Fruit fly (Drosophila melanogaster) whole organism, embryonic: ENCODE results near the gene Cpr30F.

Experiments used
- Awh ChIP-seq: fragments of 200-800 bp; sonication (Bioruptor generic); IDR thresholded peaks from 2 replicates; pipeline ENCODE4, ENCODE4 v1.3.6; 2022; ENCODE audit warnings: missing biosample characterization, missing genetic modification characterization
- BEAF-32 ChIP-seq: fragments of 200-800 bp; sonication (Bioruptor generic); optimal IDR thresholded peaks from 3 replicates; lab custom pipeline; 2017; ENCODE audit warnings: missing biosample characterization, missing genetic modification characterization, mild to moderate bottlenecking, moderate library complexity, missing genetic modification reagents
- Bteb2 ChIP-seq: fragments of 200-800 bp; sonication (Bioruptor generic); optimal IDR thresholded peaks from 2 replicates; lab custom pipeline; 2016; ENCODE audit warnings: missing biosample characterization, missing genetic modification characterization
- CG10147 ChIP-seq: fragments of 200-800 bp; sonication (Bioruptor generic); optimal IDR thresholded peaks from 2 replicates; lab custom pipeline; 2019; ENCODE audit warnings: missing biosample characterization, mild to moderate bottlenecking, missing genetic modification characterization, moderate library complexity
- CG10209 ChIP-seq: fragments of 200-800 bp; sonication (Bioruptor generic); optimal IDR thresholded peaks from 3 replicates; lab custom pipeline; 2017; ENCODE audit warnings: missing biosample characterization, mild to moderate bottlenecking, missing genetic modification characterization, missing genetic modification reagents
- CG10543 ChIP-seq: fragments of 200-800 bp; sonication (Bioruptor generic); optimal IDR thresholded peaks from 3 replicates; lab custom pipeline; 2017; ENCODE audit warnings: missing biosample characterization, mild to moderate bottlenecking, missing genetic modification characterization, moderate library complexity
- CG10565 ChIP-seq: fragments of 200-800 bp; sonication (Bioruptor generic); optimal IDR thresholded peaks from 3 replicates; lab custom pipeline; 2016; ENCODE audit warnings: missing biosample characterization, mild to moderate bottlenecking, missing genetic modification characterization
- CG12155 ChIP-seq: fragments of 200-800 bp; sonication (Bioruptor generic); optimal IDR thresholded peaks from 3 replicates; lab custom pipeline; 2016; ENCODE audit warnings: missing biosample characterization, missing genetic modification characterization
- CG12942 ChIP-seq: fragments of 200-800 bp; sonication (Bioruptor generic); optimal IDR thresholded peaks from 3 replicates; lab custom pipeline; 2016; ENCODE audit warnings: missing biosample characterization, missing genetic modification characterization
- CG16779 ChIP-seq: fragments of 200-800 bp; sonication (Bioruptor generic); IDR thresholded peaks from 2 replicates; pipeline ENCODE4 v1.3.6; 2022; ENCODE audit warnings: missing biosample characterization, missing genetic modification characterization
- CG17385 ChIP-seq: fragments of 200-800 bp; sonication (Bioruptor generic); optimal IDR thresholded peaks from 3 replicates; lab custom pipeline; 2018; ENCODE audit warnings: missing biosample characterization, mild to moderate bottlenecking, missing genetic modification characterization
- CG17568 ChIP-seq: fragments of 200-800 bp; sonication (Bioruptor generic); optimal IDR thresholded peaks from 2 replicates; lab custom pipeline; 2018; ENCODE audit warnings: missing biosample characterization, mild to moderate bottlenecking, missing genetic modification characterization, moderate library complexity
- CG18764 ChIP-seq: fragments of 200-800 bp; sonication (Bioruptor generic); optimal IDR thresholded peaks from 3 replicates; lab custom pipeline; 2016; ENCODE audit warnings: missing biosample characterization, missing genetic modification characterization
- CG31441 ChIP-seq: fragments of 200-800 bp; sonication (Bioruptor generic); IDR thresholded peaks from 2 replicates; pipeline ENCODE4 v1.3.6; 2022; ENCODE audit warnings: missing biosample characterization, missing genetic modification characterization
- CG33557 ChIP-seq: fragments of 200-800 bp; sonication (Bioruptor generic); optimal IDR thresholded peaks from 2 replicates; lab custom pipeline; 2019; ENCODE audit warnings: missing biosample characterization, mild to moderate bottlenecking, missing genetic modification characterization, moderate library complexity
- CG5180 ChIP-seq: fragments of 200-800 bp; sonication (Bioruptor generic); optimal IDR thresholded peaks from 3 replicates; lab custom pipeline; 2017; ENCODE audit warnings: missing biosample characterization, missing genetic modification characterization, mild to moderate bottlenecking, moderate library complexity, missing genetic modification reagents
- CG7928 ChIP-seq: fragments of 200-800 bp; sonication (Bioruptor generic); optimal IDR thresholded peaks from 2 replicates; lab custom pipeline; 2017; ENCODE audit warnings: missing biosample characterization, mild to moderate bottlenecking, missing genetic modification characterization
- CkIIα-i1 ChIP-seq: fragments of 200-800 bp; sonication (Bioruptor generic); IDR thresholded peaks from 2 replicates; pipeline ENCODE4 v1.3.6; 2022; ENCODE audit warnings: missing biosample characterization, missing genetic modification characterization
- Dek ChIP-seq: fragments of 200-800 bp; sonication (Bioruptor generic); optimal IDR thresholded peaks from 3 replicates; lab custom pipeline; 2019; ENCODE audit warnings: missing biosample characterization, mild to moderate bottlenecking, missing genetic modification characterization, moderate library complexity
- Dll ChIP-seq: fragments of 200-800 bp; sonication (Bioruptor generic); IDR thresholded peaks from 4 replicates; pipeline ENCODE4 v1.3.6; 2022; ENCODE audit warnings: missing biosample characterization, missing genetic modification characterization; ENCODE audit not compliant: partially characterized antibody
- E2f1 ChIP-seq: fragments of 200-800 bp; sonication (Bioruptor generic); IDR thresholded peaks from 2 replicates; pipeline ENCODE4 v1.3.6; 2022; ENCODE audit warnings: missing biosample characterization, missing genetic modification characterization
- E2f2 ChIP-seq: fragments of 200-800 bp; sonication (Bioruptor generic); IDR thresholded peaks from 2 replicates; pipeline ENCODE4 v1.3.6; 2022; ENCODE audit warnings: missing biosample characterization, missing genetic modification characterization
- Eip74EF ChIP-seq, 2 experiments: fragments of 200-800 bp in 1 of 2; fragments of >200 bp in 1 of 2; sonication (Bioruptor generic) in 1 of 2; optimal IDR thresholded peaks; 2 replicates each; lab custom pipeline; 2017 to 2019; ENCODE audit warnings: missing biosample characterization in 2 of 2, missing genetic modification characterization in 2 of 2, mild to moderate bottlenecking in 1 of 2, moderate library complexity in 1 of 2
- Ets65A ChIP-seq: fragments of 200-800 bp; sonication (Bioruptor generic); peaks from one replicate; lab custom pipeline; 2016; ENCODE audit warnings: missing biosample characterization, missing genetic modification characterization
- Fer2 ChIP-seq: fragments of 200-800 bp; sonication (Bioruptor generic); optimal IDR thresholded peaks from 2 replicates; lab custom pipeline; 2018; ENCODE audit warnings: missing biosample characterization, mild to moderate bottlenecking, missing genetic modification characterization, moderate library complexity
- HLH3B ChIP-seq: fragments of 200-800 bp; sonication (Bioruptor generic); IDR thresholded peaks from 2 replicates; pipeline ENCODE4 v1.3.6; 2022; ENCODE audit warnings: missing biosample characterization, missing genetic modification characterization
- Lhr ChIP-seq: fragments of 200-800 bp; sonication (Bioruptor generic); optimal IDR thresholded peaks from 3 replicates; lab custom pipeline; 2017; ENCODE audit warnings: mild to moderate bottlenecking, missing biosample characterization, missing genetic modification reagents, missing genetic modification characterization
- Lpt ChIP-seq: fragments of >200 bp; optimal IDR thresholded peaks from 2 replicates; lab custom pipeline; 2018; ENCODE audit warnings: missing biosample characterization, missing genetic modification characterization
- Max ChIP-seq: fragments of 200-800 bp; sonication (Bioruptor generic); optimal IDR thresholded peaks from 2 replicates; lab custom pipeline; 2016; ENCODE audit warnings: missing biosample characterization, mild to moderate bottlenecking, missing genetic modification characterization
- Mrtf ChIP-seq: fragments of 200-800 bp; sonication (Bioruptor generic); IDR thresholded peaks from 3 replicates; pipeline ENCODE4 v1.3.6; 2022; ENCODE audit warnings: missing biosample characterization, missing genetic modification characterization
- NfI ChIP-seq: fragments of 200-800 bp; sonication (Bioruptor generic); optimal IDR thresholded peaks from 3 replicates; lab custom pipeline; 2018; ENCODE audit warnings: missing biosample characterization, mild to moderate bottlenecking, missing genetic modification characterization, moderate library complexity
- Ptx1 ChIP-seq: fragments of 200-800 bp; sonication (Bioruptor generic); IDR thresholded peaks from 2 replicates; pipeline ENCODE4 v1.3.6; 2022; ENCODE audit warnings: missing biosample characterization, missing genetic modification characterization
- Spps ChIP-seq: fragments of 200-800 bp; sonication (Bioruptor generic); optimal IDR thresholded peaks from 2 replicates; lab custom pipeline; 2018; ENCODE audit warnings: missing biosample characterization, mild to moderate bottlenecking, missing genetic modification characterization
- bbx ChIP-seq: fragments of 200-800 bp; sonication (Bioruptor generic); IDR thresholded peaks from 2 replicates; pipeline ENCODE4 v1.3.6; 2022; ENCODE audit warnings: missing biosample characterization, missing genetic modification characterization; ENCODE audit not compliant: partially characterized antibody
- bcd ChIP-seq: fragments of 200-800 bp; sonication (Bioruptor generic); optimal IDR thresholded peaks from 2 replicates; lab custom pipeline; 2017; ENCODE audit warnings: missing biosample characterization, mild to moderate bottlenecking, missing genetic modification characterization
- btn ChIP-seq: fragments of 200-800 bp; sonication (Bioruptor generic); optimal IDR thresholded peaks from 2 replicates; lab custom pipeline; 2016; ENCODE audit warnings: missing biosample characterization, missing genetic modification characterization
- dm ChIP-seq: fragments of 200-800 bp; sonication (Bioruptor generic); optimal IDR thresholded peaks from 3 replicates; lab custom pipeline; 2016; ENCODE audit warnings: missing biosample characterization, missing genetic modification characterization
- ems ChIP-seq: fragments of 200-800 bp; sonication (Bioruptor generic); optimal IDR thresholded peaks from 3 replicates; lab custom pipeline; 2016; ENCODE audit warnings: missing biosample characterization, missing genetic modification characterization
- exex ChIP-seq: fragments of 200-800 bp; sonication (Bioruptor generic); optimal IDR thresholded peaks from 4 replicates; lab custom pipeline; 2018; ENCODE audit warnings: missing biosample characterization, mild to moderate bottlenecking, missing genetic modification characterization, moderate library complexity
- fru ChIP-seq: fragments of >200 bp; optimal IDR thresholded peaks from 2 replicates; lab custom pipeline; 2017
- grn ChIP-seq: fragments of 200-800 bp; sonication (Bioruptor generic); optimal IDR thresholded peaks from 3 replicates; lab custom pipeline; 2017; ENCODE audit warnings: missing biosample characterization, missing genetic modification characterization
- gsb-n ChIP-seq: fragments of 200-800 bp; sonication (Bioruptor generic); optimal IDR thresholded peaks from 3 replicates; lab custom pipeline; 2018; ENCODE audit warnings: missing biosample characterization, mild to moderate bottlenecking, missing genetic modification characterization
- ham ChIP-seq: fragments of 200-800 bp; sonication (Bioruptor generic); IDR thresholded peaks from 2 replicates; pipeline ENCODE4 v1.3.6; 2022; ENCODE audit warnings: missing biosample characterization, missing genetic modification characterization
- kay ChIP-seq: fragments of 200-800 bp; sonication (Bioruptor generic); optimal IDR thresholded peaks from 2 replicates; lab custom pipeline; 2016; ENCODE audit warnings: missing biosample characterization, missing genetic modification characterization
- lola ChIP-seq, 3 experiments: fragments of >200 bp in 2 of 3; fragments of 200-800 bp in 1 of 3; sonication (Bioruptor generic) in 1 of 3; optimal IDR thresholded peaks; 2 replicates each; lab custom pipeline; 2017 to 2019; ENCODE audit warnings: missing biosample characterization in 3 of 3, missing genetic modification characterization in 3 of 3, mild to moderate bottlenecking in 1 of 3, moderate library complexity in 1 of 3
- pros ChIP-seq: fragments of 200-800 bp; sonication (Bioruptor generic); optimal IDR thresholded peaks from 3 replicates; lab custom pipeline; 2019; ENCODE audit warnings: missing biosample characterization, mild to moderate bottlenecking, missing genetic modification characterization, moderate library complexity
- pum ChIP-seq: fragments of 200-800 bp; sonication (Bioruptor generic); optimal IDR thresholded peaks from 2 replicates; lab custom pipeline; 2016; ENCODE audit warnings: missing biosample characterization, missing genetic modification characterization
- pzg ChIP-seq: fragments of 200-800 bp; sonication (Bioruptor generic); optimal IDR thresholded peaks from 3 replicates; lab custom pipeline; 2018; ENCODE audit warnings: missing biosample characterization, mild to moderate bottlenecking, missing genetic modification characterization, moderate library complexity
- ranshi ChIP-seq: fragments of 200-800 bp; sonication (Bioruptor generic); IDR thresholded peaks from 2 replicates; pipeline ENCODE4 v1.3.6; 2022; ENCODE audit warnings: missing biosample characterization, missing genetic modification characterization
- ttk ChIP-seq: fragments of 200-800 bp; sonication (Bioruptor generic); IDR thresholded peaks from 2 replicates; pipeline ENCODE4 v2.1.2; 2022; ENCODE audit warnings: missing biosample characterization, missing genetic modification characterization
- usp ChIP-seq: fragments of >200 bp; optimal IDR thresholded peaks from 2 replicates; lab custom pipeline; 2017; ENCODE audit warnings: missing biosample characterization, missing genetic modification characterization
- wdn ChIP-seq: fragments of 200-800 bp; sonication (Bioruptor generic); IDR thresholded peaks from 2 replicates; pipeline ENCODE4 v1.3.6; 2022; ENCODE audit warnings: missing biosample characterization, missing genetic modification characterization

The Cpr30F gene

dm6 chr2L:9911783-9912182 is 21.2 kb downstream of the Cpr30F start (continued):
- no peak for TF ChIP-seq CG10543 (GFP tag; lab: Kevin White, UChicago)
- no peak for TF ChIP-seq BEAF-32 (GFP tag; lab: Kevin White, UChicago)
- TF ChIP-seq pum, result no peak
- no peak for TF ChIP-seq Ets65A (GFP tag; lab: Kevin White, UChicago)
- no peak for TF ChIP-seq bcd
- TF ChIP-seq E2f2 (GFP tag; lab: Robert Waterston, UW), result no peak; the same call in 1 of the 2 replicates
- TF ChIP-seq usp (GFP tag; lab: Kevin White, UChicago), result no peak
- no peak for TF ChIP-seq Spps (tag; lab: Kevin White, UChicago)
- TF ChIP-seq CG16779 (GFP tag; lab: Robert Waterston, UW), result no peak; the same call in 1 of the 2 replicates
- no peak for TF ChIP-seq Mrtf (GFP tag; lab: Robert Waterston, UW)
- no peak for TF ChIP-seq Max (GFP tag; lab: Kevin White, UChicago)
- TF ChIP-seq Dll, result no peak
- peak; percentile 17; the same call in 1 of the 2 replicates for TF ChIP-seq ham (GFP tag; lab: Robert Waterston, UW)
- no peak for TF ChIP-seq CG31441 (GFP tag; lab: Robert Waterston, UW)
- TF ChIP-seq Awh (GFP tag; lab: Robert Waterston, UW), result no peak
- TF ChIP-seq CG17385 (GFP tag; lab: Kevin White, UChicago), result no peak
- no peak for TF ChIP-seq CG33557 (GFP tag; lab: Kevin White, UChicago)
- TF ChIP-seq Fer2, result no peak
- TF ChIP-seq CG12155, result no peak
- no peak for TF ChIP-seq pzg (GFP tag; lab: Kevin White, UChicago)
- no peak for TF ChIP-seq CG10209
- TF ChIP-seq CG12942 (GFP tag; lab: Kevin White, UChicago), result no peak
- TF ChIP-seq exex (tag; lab: Kevin White, UChicago), result no peak
- no peak for TF ChIP-seq Lpt (GFP tag; lab: Kevin White, UChicago)
- TF ChIP-seq NfI, result peak; percentile 24
- TF ChIP-seq Lhr (GFP tag; lab: Kevin White, UChicago), result no peak
- TF ChIP-seq Dek, result no peak
- TF ChIP-seq CkIIα-i1 (GFP tag; lab: Robert Waterston, UW), result no peak
- no peak for TF ChIP-seq CG17568
- TF ChIP-seq ranshi (GFP tag; lab: Robert Waterston, UW), result 0 out of 2 replicates have a peak, but pooled peaks have one; percentile 31
- TF ChIP-seq CG18764 (GFP tag; lab: Kevin White, UChicago), result no peak
- no peak for TF ChIP-seq btn (GFP tag; lab: Kevin White, UChicago)
- no peak for TF ChIP-seq Bteb2 (GFP tag; lab: Kevin White, UChicago)
- TF ChIP-seq CG10565 (GFP tag; lab: Kevin White, UChicago), result no peak
- no peak for TF ChIP-seq kay
- TF ChIP-seq CG7928 (GFP tag; lab: Kevin White, UChicago), result no peak
- no peak for TF ChIP-seq Eip74EF (GFP tag; optimal IDR thresholded peaks at IDR 0.05; lab: Kevin White, UChicago)
- TF ChIP-seq pros (GFP tag; lab: Kevin White, UChicago), result no peak
- no peak for TF ChIP-seq lola (GFP tag; optimal IDR thresholded peaks at IDR 0.05; lab: Kevin White, UChicago)
- no peak for TF ChIP-seq CG10147 (GFP tag; lab: Kevin White, UChicago)
- no peak for TF ChIP-seq gsb-n
- no peak for TF ChIP-seq wdn (GFP tag; lab: Robert Waterston, UW)
- no peak for TF ChIP-seq grn (GFP tag; lab: Kevin White, UChicago)
- TF ChIP-seq ttk (GFP tag; lab: Robert Waterston, UW), result 0 out of 2 replicates have a peak, but pooled peaks have one; percentile 25
- no peak for TF ChIP-seq E2f1
- peak; percentile 38; the same call in 1 of the 2 replicates for TF ChIP-seq HLH3B (GFP tag; lab: Robert Waterston, UW)
- no peak for TF ChIP-seq fru
- TF ChIP-seq CG5180 (GFP tag; lab: Kevin White, UChicago), result no peak
- TF ChIP-seq dm, result no peak
- peak; percentile 9 for TF ChIP-seq ems (GFP tag; lab: Kevin White, UChicago)
- peak; percentile 50 for TF ChIP-seq Ptx1 (GFP tag; lab: Robert Waterston, UW)
- no peak for TF ChIP-seq bbx
